Worm (Caenorhabditis elegans): ENCODE data around the gene his-72.

Gene his-72

DNA sequence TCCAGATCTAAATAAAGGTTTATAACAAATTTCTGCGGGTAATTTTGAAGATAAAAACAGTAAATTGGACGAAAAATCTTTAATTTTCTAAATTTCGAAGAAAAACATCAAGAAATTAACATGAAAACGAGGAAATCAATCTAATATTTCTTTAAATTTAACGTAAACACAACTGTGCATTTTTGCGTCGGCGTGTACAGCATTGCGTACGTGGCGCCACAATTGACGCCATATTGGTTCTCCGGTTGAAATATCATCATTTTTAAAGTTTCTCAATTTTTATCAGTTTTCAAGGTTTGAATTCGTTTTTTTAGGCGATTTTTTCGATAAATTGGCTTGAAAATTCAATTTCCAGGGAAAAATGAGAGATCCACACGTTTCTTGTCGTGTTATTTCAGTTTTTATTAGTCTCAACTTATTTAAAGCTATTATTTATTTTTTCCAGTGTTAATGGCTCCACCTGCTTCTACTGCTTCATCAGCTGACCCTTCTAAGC, 1.2 kb upstream of the his-72 start, which contains the start of gene rpt-6 (continued):
- TF ChIP-seq lin-13 (GFP tag; optimal IDR thresholded peaks at IDR 0.05): peak; percentile 30
- TF ChIP-seq ceh-8 (GFP tag; optimal IDR thresholded peaks at IDR 0.05): no peak
- TF ChIP-seq nhr-84 (tag; optimal IDR thresholded peaks at IDR 0.05): no peak
- TF ChIP-seq nhr-28 (tag; optimal IDR thresholded peaks at IDR 0.05): no peak
- no peak for TF ChIP-seq unc-62 (GFP tag; optimal IDR thresholded peaks at IDR 0.05)
- TF ChIP-seq mdl-1 (tag; optimal IDR thresholded peaks at IDR 0.05): peak in 1 of 2 experiments; percentile 51
- no peak for TF ChIP-seq irx-1 (tag; optimal IDR thresholded peaks at IDR 0.05)
- peak; percentile 72 for TF ChIP-seq nhr-85 (tag)
- peak; percentile 51 for TF ChIP-seq nhr-71 (tag; optimal IDR thresholded peaks at IDR 0.05)
- TF ChIP-seq egl-27 (tag; optimal IDR thresholded peaks at IDR 0.05): no peak
- TF ChIP-seq mef-2 (tag; optimal IDR thresholded peaks at IDR 0.05): no peak
- no peak for TF ChIP-seq nhr-77 (tag; optimal IDR thresholded peaks at IDR 0.05)
- TF ChIP-seq dpl-1 (GFP tag; optimal IDR thresholded peaks at IDR 0.05): peak; percentile 55 to 77 (median 72)
- peak; percentile 55 for TF ChIP-seq nhr-20 (tag; optimal IDR thresholded peaks at IDR 0.05)
- TF ChIP-seq unc-30 (tag; optimal IDR thresholded peaks at IDR 0.05): no peak
- no peak for TF ChIP-seq nhr-11 (tag; optimal IDR thresholded peaks at IDR 0.05)
- peak; percentile 64 to 67 for TF ChIP-seq lsy-2 (tag; optimal IDR thresholded peaks at IDR 0.05)
- no peak for TF ChIP-seq pqm-1 (tag; optimal IDR thresholded peaks at IDR 0.05)
- TF ChIP-seq egl-13 (tag; optimal IDR thresholded peaks at IDR 0.05): no peak
- TF ChIP-seq nhr-19 (GFP tag; conservative IDR thresholded peaks at IDR 0.05): peak; percentile 49
- TF ChIP-seq nhr-47 (tag; optimal IDR thresholded peaks at IDR 0.05): peak; percentile 60
- TF ChIP-seq ces-1 (GFP tag; optimal IDR thresholded peaks at IDR 0.05): no peak
- no peak for TF ChIP-seq elt-2 (tag; optimal IDR thresholded peaks at IDR 0.05)
- peak; percentile 96 for TF ChIP-seq skn-1 (tag; optimal IDR thresholded peaks at IDR 0.05)
- TF ChIP-seq C16A3.4 (tag; optimal IDR thresholded peaks at IDR 0.05): peak; percentile 43
- TF ChIP-seq grh-1 (GFP tag; IDR thresholded peaks at IDR 0.05): no peak
- no peak for TF ChIP-seq pax-3 (tag; optimal IDR thresholded peaks at IDR 0.05)
- TF ChIP-seq rnt-1 (tag; optimal IDR thresholded peaks at IDR 0.05): peak; percentile 71
- TF ChIP-seq sptf-1 (tag; optimal IDR thresholded peaks at IDR 0.05): no peak
- TF ChIP-seq sup-37 (GFP tag; optimal IDR thresholded peaks at IDR 0.05): no peak
- TF ChIP-seq Y116A8C.19 (tag; optimal IDR thresholded peaks at IDR 0.05; ENCODE audit: borderline replicate concordance): no peak
- TF ChIP-seq zip-4 (GFP tag; optimal IDR thresholded peaks at IDR 0.05): no peak
- TF ChIP-seq ztf-4 (tag; optimal IDR thresholded peaks at IDR 0.05): no peak
- no peak for TF ChIP-seq C04F5.9 (tag; optimal IDR thresholded peaks at IDR 0.05)
- peak; percentile 89 for TF ChIP-seq unc-130 (tag; optimal IDR thresholded peaks at IDR 0.05)
- no peak for TF ChIP-seq ets-5 (GFP tag; IDR thresholded peaks at IDR 0.05)
- no peak for TF ChIP-seq vab-15 (tag; optimal IDR thresholded peaks at IDR 0.05)
- TF ChIP-seq xbp-1 (tag; optimal IDR thresholded peaks at IDR 0.05): peak; percentile 60
- TF ChIP-seq fkh-4 (tag; optimal IDR thresholded peaks at IDR 0.05; ENCODE audit: borderline replicate concordance): no peak
- TF ChIP-seq isw-1 (GFP tag; IDR thresholded peaks at IDR 0.05): peak; percentile 32
- peak; percentile 18 for TF ChIP-seq lin-15B (tag; optimal IDR thresholded peaks at IDR 0.05)
- TF ChIP-seq lir-3 (tag; optimal IDR thresholded peaks at IDR 0.05; ENCODE audit: poor library complexity): no peak
- TF ChIP-seq efl-1 (optimal IDR thresholded peaks at IDR 0.05): peak; percentile 68 to 80
- peak; percentile 78 to 97 for TF ChIP-seq efl-1 (GFP tag; optimal IDR thresholded peaks at IDR 0.05 in 1 of 2)

DNA sequence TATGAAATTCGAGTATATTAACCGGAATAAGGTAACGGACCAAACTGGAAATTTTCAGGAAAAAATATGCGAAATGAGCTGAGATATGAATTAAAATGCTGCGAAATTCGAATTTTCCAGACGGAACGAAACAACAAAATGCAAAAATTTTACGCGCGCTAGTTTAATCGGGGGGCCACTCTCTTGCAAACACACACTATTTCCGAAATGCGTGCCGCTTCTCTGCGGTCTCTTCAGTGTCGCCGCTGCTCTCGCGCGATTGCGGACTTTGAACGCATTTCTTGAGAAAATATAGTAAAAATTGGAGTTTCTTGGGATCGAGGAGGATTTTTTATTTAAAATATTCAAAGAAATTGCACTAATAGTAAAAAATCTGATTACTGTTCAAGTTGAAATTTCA, 626 bp upstream of the his-72 start:
- TF ChIP-seq nhr-84 (tag; optimal IDR thresholded peaks at IDR 0.05): no peak
- no peak for TF ChIP-seq mef-2 (tag; optimal IDR thresholded peaks at IDR 0.05)
- TF ChIP-seq fkh-4 (tag; optimal IDR thresholded peaks at IDR 0.05; ENCODE audit: borderline replicate concordance): no peak
- peak; percentile 44 to 61 (median 61) for TF ChIP-seq ceh-82 (tag; optimal IDR thresholded peaks at IDR 0.05)
- TF ChIP-seq elt-3 (tag; optimal IDR thresholded peaks at IDR 0.05): no peak
- peak; percentile 20 for TF ChIP-seq blmp-1 (tag; optimal IDR thresholded peaks at IDR 0.05)
- no peak for TF ChIP-seq pax-3 (tag; optimal IDR thresholded peaks at IDR 0.05)
- no peak for TF ChIP-seq C34B4.2 (tag; optimal IDR thresholded peaks at IDR 0.05)
- peak; percentile 67 for TF ChIP-seq lin-14 (GFP tag; optimal IDR thresholded peaks at IDR 0.05)
- no peak for TF ChIP-seq nhr-12 (tag; optimal IDR thresholded peaks at IDR 0.05)
- peak; percentile 68 for TF ChIP-seq rnt-1 (tag; optimal IDR thresholded peaks at IDR 0.05)
- peak; percentile 83 for TF ChIP-seq swsn-7 (tag; optimal IDR thresholded peaks at IDR 0.05)
- TF ChIP-seq unc-130 (tag; optimal IDR thresholded peaks at IDR 0.05): no peak
- TF ChIP-seq unc-30 (tag; optimal IDR thresholded peaks at IDR 0.05): no peak
- no peak for TF ChIP-seq hlh-4 (tag; optimal IDR thresholded peaks at IDR 0.05)
- no peak for TF ChIP-seq alr-1 (tag; optimal IDR thresholded peaks at IDR 0.05; ENCODE audit: borderline replicate concordance)
- TF ChIP-seq mdl-1 (tag; optimal IDR thresholded peaks at IDR 0.05): no peak
- no peak for TF ChIP-seq lir-3 (tag; optimal IDR thresholded peaks at IDR 0.05; ENCODE audit: poor library complexity)
- peak; percentile 29 for TF ChIP-seq isw-1 (GFP tag; IDR thresholded peaks at IDR 0.05)

Data from whole organism, L1 larva.